Fruit fly (Drosophila melanogaster): ENCODE data around the gene Ilp2.

dm6 chr3L:9824226-9824625 is 24.7 kb downstream of the Ilp2 start:
- TF ChIP-seq CG8478 (optimal IDR thresholded peaks at IDR 0.05) = no peak
- TF ChIP-seq usp (GFP tag; optimal IDR thresholded peaks at IDR 0.05) = no peak
- no peak for TF ChIP-seq Dll (optimal IDR thresholded peaks at IDR 0.05)
- TF ChIP-seq psq (optimal IDR thresholded peaks at IDR 0.05) = no peak
- TF ChIP-seq pan (optimal IDR thresholded peaks at IDR 0.05) = no peak
- no peak for TF ChIP-seq EcR (GFP tag; optimal IDR thresholded peaks at IDR 0.05)

Measured in whole organism.